Fruit fly (Drosophila melanogaster): ENCODE results near the gene opm.

Gene opm

DNA sequence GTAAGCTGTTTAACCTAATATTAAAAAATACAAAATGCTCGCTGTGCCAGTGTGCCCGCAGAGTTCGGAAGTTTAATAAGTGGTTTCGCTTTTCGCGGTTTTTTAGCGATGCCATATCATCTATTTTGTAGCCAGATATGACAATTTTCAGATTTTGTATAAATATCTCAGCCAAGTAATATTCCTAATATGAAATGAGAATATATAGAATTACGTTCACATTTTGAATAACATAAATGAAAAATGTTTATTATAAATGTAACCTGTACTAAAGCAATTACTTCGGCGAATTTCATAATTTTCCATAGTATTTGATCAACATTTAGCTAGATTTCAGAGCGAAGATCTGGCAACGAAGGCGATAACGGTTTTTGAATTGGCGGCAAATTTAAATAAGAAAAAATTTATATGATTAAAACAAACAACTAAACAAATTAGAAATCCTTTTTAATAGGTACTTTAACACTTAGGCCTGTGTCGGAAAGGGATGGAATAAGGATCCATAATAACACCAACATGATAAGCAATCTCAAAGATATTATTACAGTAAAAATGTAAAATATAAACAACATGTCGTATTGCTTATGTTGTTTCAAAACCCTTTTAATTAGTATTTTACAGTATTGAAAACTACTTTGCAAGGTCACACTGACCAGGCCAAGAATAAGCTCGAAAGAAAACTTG lies at the start of gene opm, which contains the start of gene dob (continued):
- TF ChIP-seq Lpt (GFP tag; optimal IDR thresholded peaks at IDR 0.05) (no peak), Abd-B (GFP tag; optimal IDR thresholded peaks at IDR 0.05) (peak; percentile 50), row (GFP tag; IDR thresholded peaks at IDR 0.05) (peak; percentile 75), CG8388 (GFP tag; optimal IDR thresholded peaks at IDR 0.05) (no peak), CG11085 (GFP tag; IDR thresholded peaks at IDR 0.05) (no peak), inv (GFP tag; IDR thresholded peaks at IDR 0.05; ENCODE audit: partially characterized antibody) (no peak), CG3407 (GFP tag; optimal IDR thresholded peaks at IDR 0.05) (no peak), HLH54F (GFP tag; optimal IDR thresholded peaks at IDR 0.05) (no peak), odd (GFP tag; optimal IDR thresholded peaks at IDR 0.05) (no peak), chinmo (GFP tag; IDR thresholded peaks at IDR 0.05; ENCODE audit: partially characterized antibody) (no peak), MTF-1 (GFP tag; optimal IDR thresholded peaks at IDR 0.05; ENCODE audit: borderline replicate concordance) (no peak), vvl (GFP tag; IDR thresholded peaks at IDR 0.05) (no peak), z (GFP tag; IDR thresholded peaks at IDR 0.05) (no peak), CG6175 (GFP tag; IDR thresholded peaks at IDR 0.05) (no peak), twi (tag; optimal IDR thresholded peaks at IDR 0.05) (no peak), ash1 (GFP tag; optimal IDR thresholded peaks at IDR 0.05) (no peak), Fer1 (GFP tag; optimal IDR thresholded peaks at IDR 0.05) (no peak), bsh (GFP tag; optimal IDR thresholded peaks at IDR 0.05) (peak in 1 of 2 experiments; percentile 2), Hmr (GFP tag; optimal IDR thresholded peaks at IDR 0.05) (no peak), CG17385 (GFP tag; optimal IDR thresholded peaks at IDR 0.05) (peak; percentile 30), grn (GFP tag; optimal IDR thresholded peaks at IDR 0.05) (no peak), CG11695 (GFP tag; IDR thresholded peaks at IDR 0.05) (no peak), nmo (GFP tag; optimal IDR thresholded peaks at IDR 0.05) (peak; percentile 64), NfI (GFP tag; optimal IDR thresholded peaks at IDR 0.05) (no peak), CG4730 (GFP tag; IDR thresholded peaks at IDR 0.05) (no peak), Drgx (GFP tag; IDR thresholded peaks at IDR 0.05) (no peak), Rfx (GFP tag; IDR thresholded peaks at IDR 0.05) (0 out of 2 replicates have a peak, but pooled peaks have one; percentile 7), B-H1 (GFP tag; IDR thresholded peaks at IDR 0.05) (no peak), Hr51 (GFP tag; optimal IDR thresholded peaks at IDR 0.05) (no peak), wdn (GFP tag; IDR thresholded peaks at IDR 0.05) (no peak), Ssrp (tag; optimal IDR thresholded peaks at IDR 0.05) (peak; percentile 27), gem (tag; optimal IDR thresholded peaks at IDR 0.05) (peak; percentile 61), run (tag; optimal IDR thresholded peaks at IDR 0.05) (no peak), CG30431 (GFP tag; optimal IDR thresholded peaks at IDR 0.05) (no peak), Atf3 (GFP tag; optimal IDR thresholded peaks at IDR 0.05) (no peak), jigr1 (GFP tag; IDR thresholded peaks at IDR 0.05) (no peak), shn (GFP tag; optimal IDR thresholded peaks at IDR 0.05) (no peak), hth (optimal IDR thresholded peaks at IDR 0.05) (no peak), stc (GFP tag; IDR thresholded peaks at IDR 0.05) (no peak), CG4854 (GFP tag; optimal IDR thresholded peaks at IDR 0.05) (no peak), otp (GFP tag; IDR thresholded peaks at IDR 0.05) (no peak), Blimp-1 (GFP tag; optimal IDR thresholded peaks at IDR 0.05) (peak; percentile 52), Asciz (GFP tag; optimal IDR thresholded peaks at IDR 0.05) (no peak), CG3726 (GFP tag; IDR thresholded peaks at IDR 0.05) (no peak), Med (GFP tag) (peak; percentile 71), CG10654 (GFP tag; optimal IDR thresholded peaks at IDR 0.05) (no peak), CG10543 (GFP tag; optimal IDR thresholded peaks at IDR 0.05) (peak; percentile 6), CG31441 (GFP tag; IDR thresholded peaks at IDR 0.05) (peak; percentile 35; the same call in 1 of the 2 replicates), CG7745 (tag; optimal IDR thresholded peaks at IDR 0.05) (no peak), CG4404 (GFP tag; IDR thresholded peaks at IDR 0.05) (no peak)
